Worm (Caenorhabditis elegans): Measurements from ENCODE around the gene Y62H9A.7.

DNA sequence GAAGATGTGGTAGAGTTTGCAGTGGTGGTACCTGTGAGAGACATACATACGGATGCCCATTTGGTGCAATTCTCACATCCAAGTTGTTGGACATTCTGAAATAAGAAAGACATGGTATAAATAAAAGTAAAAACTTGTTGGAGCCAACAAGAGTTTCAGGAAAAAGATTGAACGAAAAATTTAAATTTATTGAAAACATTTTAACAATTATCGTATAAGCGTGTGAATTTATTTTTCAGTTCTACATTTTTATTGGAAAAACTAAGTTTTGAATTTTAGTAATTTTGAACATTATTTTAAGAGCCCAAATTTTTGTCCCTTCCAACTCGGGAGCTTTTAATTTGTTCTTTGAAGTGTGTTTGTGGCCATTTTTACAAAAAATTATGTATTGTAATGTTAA, 30.6 kb downstream of the Y62H9A.7 start, which contains the start of gene F54F7.8:
- no peak for TF ChIP-seq elt-3 (tag; optimal IDR thresholded peaks at IDR 0.05)
- TF ChIP-seq nhr-2 (tag; optimal IDR thresholded peaks at IDR 0.05) = no peak
- TF ChIP-seq snpc-4 (tag; optimal IDR thresholded peaks at IDR 0.05) = no peak
- TF ChIP-seq nhr-237 (tag; optimal IDR thresholded peaks at IDR 0.05) = no peak
- no peak for TF ChIP-seq unc-62 (GFP tag; optimal IDR thresholded peaks at IDR 0.05)
- TF ChIP-seq unc-120 (tag; optimal IDR thresholded peaks at IDR 0.05; ENCODE audit: poor library complexity, severe bottlenecking) = no peak
- no peak for TF ChIP-seq mep-1 (tag; optimal IDR thresholded peaks at IDR 0.05)
- TF ChIP-seq mab-5 (tag; optimal IDR thresholded peaks at IDR 0.05) = no peak
- TF ChIP-seq elt-1 (tag; optimal IDR thresholded peaks at IDR 0.05; ENCODE audit: borderline replicate concordance, insufficient read depth) = no peak

All from whole organism, mixed stage, embryonic.